Fruit fly (Drosophila melanogaster): ENCODE data around the gene bou.
A peak's percentile ranks its signal among the peaks of the same experiment; 100 is the strongest.

Gene bou

DNA sequence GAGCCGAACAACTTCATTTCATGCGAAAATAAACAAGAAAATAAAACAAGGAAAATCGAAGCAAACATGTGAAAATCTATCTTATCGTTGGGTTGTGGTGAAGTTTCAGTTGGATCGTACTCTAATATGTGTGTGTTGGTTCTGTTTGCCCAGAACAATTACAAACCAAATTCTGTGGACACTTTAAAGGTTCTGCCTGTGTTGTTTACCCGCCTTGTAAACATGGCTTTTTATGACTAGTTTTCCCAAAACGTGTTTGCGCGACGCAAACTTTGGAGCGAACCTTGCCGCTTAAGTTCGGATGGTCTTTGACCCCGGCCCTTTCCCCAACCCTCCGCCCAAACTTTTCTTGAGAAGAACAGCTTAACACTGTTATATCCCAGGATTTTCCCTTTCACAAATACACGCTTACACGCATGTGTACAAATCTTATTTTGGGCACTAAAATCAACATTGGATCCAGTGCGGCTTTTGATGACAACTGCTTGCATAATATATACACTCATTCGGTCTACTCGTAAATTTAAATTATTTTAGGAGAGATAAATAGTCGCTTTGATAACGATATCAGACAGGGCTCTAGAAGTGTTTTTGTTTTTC lies 17.9 kb downstream of the bou start (continued):
- peak; percentile 55 for TF ChIP-seq grau (tag; optimal IDR thresholded peaks at IDR 0.05)
- TF ChIP-seq odd (GFP tag; optimal IDR thresholded peaks at IDR 0.05), result peak; percentile 90
- peak; percentile 96 for TF ChIP-seq CG3407 (GFP tag; optimal IDR thresholded peaks at IDR 0.05)
- TF ChIP-seq CG8388 (GFP tag; optimal IDR thresholded peaks at IDR 0.05), result peak; percentile 61
- peak; percentile 39 for TF ChIP-seq Oli (tag; optimal IDR thresholded peaks at IDR 0.05)
- no peak for TF ChIP-seq sc (optimal IDR thresholded peaks at IDR 0.05)
- peak; percentile 90 for TF ChIP-seq sc (GFP tag; optimal IDR thresholded peaks at IDR 0.05)
- TF ChIP-seq jumu (GFP tag; optimal IDR thresholded peaks at IDR 0.05), result peak; percentile 68
- peak; percentile 79 for TF ChIP-seq CG4707 (GFP tag; optimal IDR thresholded peaks at IDR 0.05)
- TF ChIP-seq CG4282 (GFP tag; optimal IDR thresholded peaks at IDR 0.05), result peak; percentile 54
- peak; percentile 51; the same call in 1 of the 3 replicates for TF ChIP-seq dysf (GFP tag; IDR thresholded peaks at IDR 0.05)
- peak; percentile 76 for TF ChIP-seq CG10654 (GFP tag; optimal IDR thresholded peaks at IDR 0.05)
- peak; percentile 20 for TF ChIP-seq emc (GFP tag; optimal IDR thresholded peaks at IDR 0.05)
- peak; percentile 78 for TF ChIP-seq CoRest (tag; optimal IDR thresholded peaks at IDR 0.05)

DNA sequence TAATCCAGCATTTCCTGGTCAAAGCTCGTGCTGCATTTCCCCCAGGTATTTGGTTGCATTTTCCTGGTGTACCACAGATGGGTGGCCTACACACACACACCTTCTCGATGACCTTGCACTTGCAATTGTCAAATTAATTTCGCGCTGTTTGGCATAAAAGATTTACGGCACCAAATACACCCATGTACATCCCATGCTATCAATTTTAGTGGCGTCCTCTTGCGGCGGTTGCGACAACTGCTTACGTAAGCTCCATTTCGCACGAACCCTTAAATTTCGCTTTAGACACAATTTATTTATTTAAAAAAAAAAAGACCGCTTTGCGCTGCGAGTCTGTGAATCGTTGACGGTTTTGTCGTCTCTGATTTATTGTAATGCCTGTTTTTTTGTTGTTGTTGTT lies 19.2 kb downstream of the bou start:
- TF ChIP-seq Sox102F (GFP tag; optimal IDR thresholded peaks at IDR 0.05) (no peak), pho (GFP tag; optimal IDR thresholded peaks at IDR 0.05) (no peak), CG4854 (GFP tag; optimal IDR thresholded peaks at IDR 0.05) (no peak), CTCF (GFP tag; optimal IDR thresholded peaks at IDR 0.05) (peak; percentile 82), Hr78 (GFP tag; optimal IDR thresholded peaks at IDR 0.05) (no peak), CG43689 (GFP tag; IDR thresholded peaks at IDR 0.05) (no peak), prd (optimal IDR thresholded peaks at IDR 0.05) (no peak), prd (GFP tag; IDR thresholded peaks at IDR 0.05) (no peak), sens (GFP tag) (peak; percentile 35), Pdp1 (GFP tag; optimal IDR thresholded peaks at IDR 0.05) (peak in 1 of 2 experiments; percentile 36), CG8290 (GFP tag; optimal IDR thresholded peaks at IDR 0.05) (peak; percentile 8), CG8290 (tag; optimal IDR thresholded peaks at IDR 0.05) (no peak), H15 (GFP tag; IDR thresholded peaks at IDR 0.05) (no peak), CG18599 (GFP tag; optimal IDR thresholded peaks at IDR 0.05) (no peak), CG7987 (GFP tag; optimal IDR thresholded peaks at IDR 0.05) (no peak)

- no peak for TF ChIP-seq scrt (GFP tag; optimal IDR thresholded peaks at IDR 0.05)
- peak; percentile 2 for TF ChIP-seq CG10979 (tag; optimal IDR thresholded peaks at IDR 0.05)
- peak; percentile 83 for TF ChIP-seq sens (GFP tag)
- TF ChIP-seq ci (GFP tag; IDR thresholded peaks at IDR 0.05), result no peak
- TF ChIP-seq pfk (GFP tag; optimal IDR thresholded peaks at IDR 0.05), result no peak
- peak; percentile 5 for TF ChIP-seq gem (tag; optimal IDR thresholded peaks at IDR 0.05)
- no peak for TF ChIP-seq CG14710 (tag; optimal IDR thresholded peaks at IDR 0.05)
Observed at dm6 chrX:7007693-7008092, 21.4 kb downstream of the bou start.
